Fruit fly (Drosophila melanogaster): ENCODE measurements around the gene CG12531.

CG12531 gene

dm6 chrX:19692951-19693698 is 25.6 kb upstream of the CG12531 start, which contains the start of gene Mer (continued):
- TF ChIP-seq CG10147 (GFP tag; optimal IDR thresholded peaks at IDR 0.05): peak; percentile 78
- TF ChIP-seq ci (GFP tag; IDR thresholded peaks at IDR 0.05): peak; percentile 89
- TF ChIP-seq pita (GFP tag; optimal IDR thresholded peaks at IDR 0.05): no peak
- TF ChIP-seq Rfx (GFP tag; IDR thresholded peaks at IDR 0.05): peak; percentile 92
- peak; percentile 84 for TF ChIP-seq ind (GFP tag; optimal IDR thresholded peaks at IDR 0.05)
- TF ChIP-seq CG31441 (GFP tag; IDR thresholded peaks at IDR 0.05): peak; percentile 81
- TF ChIP-seq CG16813 (GFP tag; IDR thresholded peaks at IDR 0.05; ENCODE audit: partially characterized antibody): no peak
- no peak for TF ChIP-seq CG2129 (GFP tag; IDR thresholded peaks at IDR 0.05; ENCODE audit: partially characterized antibody)
- TF ChIP-seq eve (GFP tag; optimal IDR thresholded peaks at IDR 0.05): no peak
- TF ChIP-seq grn (GFP tag; optimal IDR thresholded peaks at IDR 0.05): no peak
- TF ChIP-seq z (GFP tag; IDR thresholded peaks at IDR 0.05): no peak
- TF ChIP-seq cad (GFP tag; optimal IDR thresholded peaks at IDR 0.05): no peak
- no peak for TF ChIP-seq hth (optimal IDR thresholded peaks at IDR 0.05)
- TF ChIP-seq CG11093 (GFP tag; IDR thresholded peaks at IDR 0.05): peak; percentile 55; the same call in 2 of the 3 replicates
- TF ChIP-seq CG30431 (GFP tag; optimal IDR thresholded peaks at IDR 0.05): peak; percentile 67
- TF ChIP-seq CG34422 (GFP tag; IDR thresholded peaks at IDR 0.05): peak; percentile 88
- peak; percentile 49; the same call in 2 of the 3 replicates for TF ChIP-seq B-H1 (GFP tag; IDR thresholded peaks at IDR 0.05)
- peak; percentile 80 for TF ChIP-seq CG14050 (GFP tag; IDR thresholded peaks at IDR 0.05)
- peak; percentile 77 for TF ChIP-seq D19B (GFP tag; optimal IDR thresholded peaks at IDR 0.05)
- no peak for TF ChIP-seq amos (GFP tag; IDR thresholded peaks at IDR 0.05; ENCODE audit: partially characterized antibody)
- TF ChIP-seq Max (GFP tag; optimal IDR thresholded peaks at IDR 0.05): peak; percentile 69
- TF ChIP-seq CG6654 (GFP tag; optimal IDR thresholded peaks at IDR 0.05): peak; percentile 56
- peak; percentile 13; the same call in 1 of the 2 replicates for TF ChIP-seq Bgb (GFP tag; IDR thresholded peaks at IDR 0.05; ENCODE audit: partially characterized antibody)
- peak; percentile 71 for TF ChIP-seq YL-1 (GFP tag; optimal IDR thresholded peaks at IDR 0.05)
- TF ChIP-seq CG1832 (GFP tag; optimal IDR thresholded peaks at IDR 0.05): no peak
- peak; percentile 71 for TF ChIP-seq CG1792 (GFP tag; optimal IDR thresholded peaks at IDR 0.05)
- TF ChIP-seq CG6791 (GFP tag; IDR thresholded peaks at IDR 0.05; ENCODE audit: partially characterized antibody): no peak
- TF ChIP-seq btn (GFP tag; optimal IDR thresholded peaks at IDR 0.05): peak; percentile 74
- peak; percentile 79 for TF ChIP-seq NK7.1 (GFP tag; optimal IDR thresholded peaks at IDR 0.05)
- TF ChIP-seq tna (GFP tag; IDR thresholded peaks at IDR 0.05; ENCODE audit: partially characterized antibody): peak; percentile 38; the same call in 1 of the 2 replicates
- TF ChIP-seq Dek (tag; optimal IDR thresholded peaks at IDR 0.05): peak; percentile 74
- no peak for TF ChIP-seq CG7745 (tag; optimal IDR thresholded peaks at IDR 0.05)
- TF ChIP-seq stwl (tag; optimal IDR thresholded peaks at IDR 0.05): peak; percentile 59
- TF ChIP-seq CG13424 (tag; optimal IDR thresholded peaks at IDR 0.05): peak; percentile 82
- TF ChIP-seq kay (GFP tag; optimal IDR thresholded peaks at IDR 0.05): peak; percentile 55
- peak; percentile 40 for TF ChIP-seq CG13123 (GFP tag; optimal IDR thresholded peaks at IDR 0.05)
- TF ChIP-seq ranshi (GFP tag; IDR thresholded peaks at IDR 0.05): peak; percentile 86
- TF ChIP-seq scrt (GFP tag; optimal IDR thresholded peaks at IDR 0.05): peak; percentile 91
- TF ChIP-seq Hr78 (GFP tag; optimal IDR thresholded peaks at IDR 0.05): no peak
- TF ChIP-seq BEAF-32 (GFP tag; optimal IDR thresholded peaks at IDR 0.05): peak; percentile 34
- TF ChIP-seq HLH54F (GFP tag; optimal IDR thresholded peaks at IDR 0.05): peak; percentile 86
- TF ChIP-seq ro (GFP tag; IDR thresholded peaks at IDR 0.05): no peak
- TF ChIP-seq CG5245 (GFP tag; optimal IDR thresholded peaks at IDR 0.05): peak; percentile 54
- TF ChIP-seq CG10267 (tag; optimal IDR thresholded peaks at IDR 0.05): peak; percentile 71
- TF ChIP-seq Antp (GFP tag; optimal IDR thresholded peaks at IDR 0.05): peak; percentile 92
- no peak for TF ChIP-seq danr (GFP tag; IDR thresholded peaks at IDR 0.05)
- TF ChIP-seq luna (GFP tag; optimal IDR thresholded peaks at IDR 0.05): peak; percentile 65
- TF ChIP-seq Taf1 (GFP tag; IDR thresholded peaks at IDR 0.05): peak; percentile 69
- peak; percentile 79 for TF ChIP-seq ERR (GFP tag; optimal IDR thresholded peaks at IDR 0.05)
